Fruit fly (Drosophila melanogaster) whole organism, prepupa: ENCODE results near the gene Snx1.

Experiments
- CG1621 ChIP-seq: fragments of 200-800 bp; sonication (Bioruptor generic); optimal IDR thresholded peaks from 3 replicates; lab custom pipeline; 2018; ENCODE audit warnings: missing biosample characterization, mild to moderate bottlenecking, missing genetic modification characterization
- CG6163 ChIP-seq: fragments of 200-800 bp; sonication (Bioruptor generic); IDR thresholded peaks from 3 replicates; pipeline ENCODE4 v1.3.6; 2022; ENCODE audit warnings: missing biosample characterization, missing genetic modification characterization
- Hr39 ChIP-seq: fragments of 200-800 bp; sonication (Bioruptor generic); optimal IDR thresholded peaks from 2 replicates; lab custom pipeline; 2016; ENCODE audit warnings: missing biosample characterization, missing genetic modification characterization
- achi ChIP-seq: fragments of 200-800 bp; sonication (Bioruptor generic); optimal IDR thresholded peaks from 3 replicates; lab custom pipeline; 2016; ENCODE audit warnings: missing biosample characterization, missing genetic modification characterization
- dac ChIP-seq: fragments of 200-800 bp; sonication (Bioruptor generic); optimal IDR thresholded peaks from 2 replicates; lab custom pipeline; 2017; ENCODE audit warnings: missing biosample characterization, mild to moderate bottlenecking, missing genetic modification characterization
- fkh ChIP-seq: fragments of 200-800 bp; sonication (Bioruptor generic); optimal IDR thresholded peaks from 3 replicates; lab custom pipeline; 2017; ENCODE audit warnings: missing biosample characterization, mild to moderate bottlenecking, missing genetic modification characterization, moderate library complexity

Snx1 gene

dm6 chr2L:3495465-3495864 lies 46.0 kb downstream of the Snx1 start:
- TF ChIP-seq Hr39 (no peak), achi (no peak), fkh (GFP tag; lab: Kevin White, UChicago) (no peak), dac (GFP tag; lab: Kevin White, UChicago) (no peak), CG6163 (GFP tag; lab: Robert Waterston, UW) (no peak), CG1621 (tag; lab: Kevin White, UChicago) (no peak)
